Worm (Caenorhabditis elegans): ENCODE data around the gene srw-43.

Gene srw-43

DNA sequence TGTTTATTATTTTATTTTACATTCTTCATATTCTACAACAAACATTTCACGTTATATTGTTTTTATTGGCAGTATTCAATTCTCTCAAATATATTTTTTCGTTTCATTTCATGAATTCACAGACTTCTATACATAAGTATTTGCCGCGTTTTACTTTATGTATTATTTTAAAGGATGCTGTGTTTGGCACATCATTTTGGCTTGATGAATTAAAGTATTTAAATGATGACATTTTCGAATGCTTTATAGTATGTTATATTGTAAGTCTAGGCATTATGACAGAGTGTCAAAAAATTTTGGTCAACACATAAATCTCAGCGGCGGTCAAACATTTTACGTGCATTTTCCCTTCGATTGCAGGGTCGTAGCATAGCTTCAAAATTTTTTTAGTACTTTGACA, 9.7 kb downstream of the srw-43 start:
- TF ChIP-seq unc-86 (tag; optimal IDR thresholded peaks at IDR 0.05), result no peak
- no peak for TF ChIP-seq efl-1 (optimal IDR thresholded peaks at IDR 0.05)
- peak in 1 of 2 experiments; percentile 79 for TF ChIP-seq efl-1 (GFP tag; optimal IDR thresholded peaks at IDR 0.05 in 1 of 2)
- TF ChIP-seq ceh-63 (GFP tag; optimal IDR thresholded peaks at IDR 0.05), result no peak

- TF ChIP-seq irx-1 (tag; optimal IDR thresholded peaks at IDR 0.05), result no peak
- TF ChIP-seq C34B4.2 (tag; optimal IDR thresholded peaks at IDR 0.05), result no peak
- TF ChIP-seq unc-30 (tag; optimal IDR thresholded peaks at IDR 0.05), result no peak
- TF ChIP-seq xbp-1 (tag; optimal IDR thresholded peaks at IDR 0.05), result no peak
- no peak for TF ChIP-seq tlp-1 (tag; optimal IDR thresholded peaks at IDR 0.05)
- TF ChIP-seq hlh-17 (GFP tag; optimal IDR thresholded peaks at IDR 0.05; ENCODE audit: borderline replicate concordance), result no peak
- no peak for TF ChIP-seq nhr-76 (tag; optimal IDR thresholded peaks at IDR 0.05)
These were observed 11.4 kb downstream of the srw-43 start, which contains the start of gene srw-41 for ce11 chrV:16697178-16697577. Gene srw-41, plus strand, starts transcription at chrV:16697478.

DNA sequence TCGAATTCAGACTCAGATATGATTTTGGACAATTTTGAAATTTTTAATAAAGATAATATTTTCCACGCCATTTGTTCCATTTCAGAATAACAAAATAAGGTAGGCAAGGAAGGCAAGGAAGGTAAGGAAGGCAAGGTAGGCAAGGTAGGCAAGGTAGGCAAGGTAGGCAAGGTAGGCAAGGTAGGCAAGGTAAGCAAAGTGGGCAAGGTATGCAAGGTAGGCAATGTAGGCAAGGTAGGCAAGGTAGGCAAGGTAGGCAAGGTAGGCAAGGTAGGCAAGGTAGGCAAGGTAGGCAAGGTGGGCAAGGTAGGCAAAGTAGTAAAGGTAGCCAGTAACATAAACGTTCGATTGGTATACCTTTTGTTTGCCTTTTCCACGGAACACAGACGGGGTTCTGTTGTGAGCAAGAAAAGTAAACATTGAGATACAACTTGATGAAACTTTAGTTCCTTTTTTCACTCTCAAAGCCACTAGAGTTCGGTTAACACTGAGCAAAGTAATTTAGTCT, 14.0 kb downstream of the srw-43 start, which contains the start of gene Y70C5C.1:
TSS of gene Y70C5C.1 (plus strand) at position 458 of the 508 bp plus-strand sequence.
- no peak for TF ChIP-seq C04F5.9 (tag; optimal IDR thresholded peaks at IDR 0.05)
- TF ChIP-seq unc-62 (GFP tag; optimal IDR thresholded peaks at IDR 0.05), result no peak
- no peak for TF ChIP-seq nhr-11 (tag; optimal IDR thresholded peaks at IDR 0.05)
- TF ChIP-seq lin-14 (GFP tag; optimal IDR thresholded peaks at IDR 0.05), result no peak
- TF ChIP-seq efl-1 (optimal IDR thresholded peaks at IDR 0.05), result no peak
- peak in 1 of 2 experiments; percentile 85 for TF ChIP-seq efl-1 (GFP tag; optimal IDR thresholded peaks at IDR 0.05 in 1 of 2)

- TF ChIP-seq nhr-28 (tag; optimal IDR thresholded peaks at IDR 0.05), result no peak
- no peak for TF ChIP-seq aha-1 (tag; optimal IDR thresholded peaks at IDR 0.05)
- TF ChIP-seq nhr-77 (tag; optimal IDR thresholded peaks at IDR 0.05), result no peak
- no peak for TF ChIP-seq vab-15 (tag; optimal IDR thresholded peaks at IDR 0.05)
- no peak for TF ChIP-seq ceh-90 (tag; optimal IDR thresholded peaks at IDR 0.05)
- no peak for TF ChIP-seq egl-27 (tag; optimal IDR thresholded peaks at IDR 0.05)
- TF ChIP-seq swsn-7 (tag; optimal IDR thresholded peaks at IDR 0.05), result no peak
- no peak for TF ChIP-seq lir-3 (tag; optimal IDR thresholded peaks at IDR 0.05; ENCODE audit: poor library complexity)
- TF ChIP-seq pag-3 (tag; optimal IDR thresholded peaks at IDR 0.05; ENCODE audit: borderline replicate concordance, insufficient read depth), result no peak
- no peak for TF ChIP-seq F16B12.6 (tag; optimal IDR thresholded peaks at IDR 0.05)
- TF ChIP-seq hpl-2 (GFP tag; optimal IDR thresholded peaks at IDR 0.05), result no peak
These were observed 20.7 kb downstream of the srw-43 start, which contains the start of gene clec-9 for ce11 chrV:16706549-16706948. Gene clec-9, minus strand, starts transcription at chrV:16706649.

- no peak for TF ChIP-seq nhr-12 (tag; optimal IDR thresholded peaks at IDR 0.05)
- TF ChIP-seq pqm-1 (tag; optimal IDR thresholded peaks at IDR 0.05), result no peak
- no peak for TF ChIP-seq lir-3 (tag; optimal IDR thresholded peaks at IDR 0.05; ENCODE audit: poor library complexity)
- no peak for TF ChIP-seq snu-23 (GFP tag; optimal IDR thresholded peaks at IDR 0.05)
- TF ChIP-seq tlp-1 (tag; optimal IDR thresholded peaks at IDR 0.05), result no peak
- no peak for TF ChIP-seq ama-1 (optimal IDR thresholded peaks at IDR 0.05)
- TF ChIP-seq nhr-47 (tag; optimal IDR thresholded peaks at IDR 0.05), result no peak
- no peak for TF ChIP-seq lin-15B (tag; optimal IDR thresholded peaks at IDR 0.05)
- TF ChIP-seq pag-3 (tag; optimal IDR thresholded peaks at IDR 0.05; ENCODE audit: borderline replicate concordance, insufficient read depth), result no peak
- TF ChIP-seq unc-30 (tag; optimal IDR thresholded peaks at IDR 0.05), result no peak
- TF ChIP-seq Y116A8C.19 (tag; optimal IDR thresholded peaks at IDR 0.05; ENCODE audit: borderline replicate concordance), result no peak
- no peak for TF ChIP-seq dsc-1 (tag; optimal IDR thresholded peaks at IDR 0.05)
- TF ChIP-seq hpl-2 (GFP tag; optimal IDR thresholded peaks at IDR 0.05), result no peak
- no peak for TF ChIP-seq isw-1 (GFP tag; IDR thresholded peaks at IDR 0.05)
- TF ChIP-seq aha-1 (tag; optimal IDR thresholded peaks at IDR 0.05), result no peak
- TF ChIP-seq ceh-82 (tag; optimal IDR thresholded peaks at IDR 0.05), result no peak
These were observed 28.0 kb downstream of the srw-43 start for ce11 chrV:16713797-16714196.

All from whole organism, L1 larva.